Worm (Caenorhabditis elegans) whole organism, early embryonic: Measurements from ENCODE around the gene emb-9.

Experiments used
- F13C5.2 ChIP-seq: sonication (generic microtip); optimal IDR thresholded peaks from 2 replicates; lab custom pipeline; 2017; ENCODE audit warnings: mild to moderate bottlenecking, missing genetic modification characterization, inconsistent platforms, missing compliant biosample characterization
- ama-1 ChIP-seq: fragments of 150-350 bp; optimal IDR thresholded peaks from 2 replicates; lab custom pipeline; 2014
- ceh-36 ChIP-seq: sonication (generic microtip); optimal IDR thresholded peaks from 2 replicates; lab custom pipeline; 2016; ENCODE audit warnings: missing genetic modification characterization, inconsistent platforms, missing compliant biosample characterization
- ets-7 ChIP-seq: sonication (generic microtip); optimal IDR thresholded peaks from 2 replicates; lab custom pipeline; 2016; ENCODE audit warnings: missing genotype, missing genetic modification characterization, missing compliant biosample characterization
- flt-1 ChIP-seq: fragments of 200-800 bp; sonication (Bioruptor generic); IDR thresholded peaks from 2 replicates; pipeline ENCODE4 v1.3.6; 2022; ENCODE audit warnings: missing genetic modification characterization, missing compliant biosample characterization
- hmbx-1 ChIP-seq: sonication (generic microtip); optimal IDR thresholded peaks from 2 replicates; lab custom pipeline; 2016; ENCODE audit warnings: mild to moderate bottlenecking, missing genetic modification characterization, missing compliant biosample characterization
- sea-1 ChIP-seq: fragments of 200-800 bp; sonication (Bioruptor generic); conservative IDR thresholded peaks from 2 replicates; pipeline ENCODE4 v1.3.6; 2022; ENCODE audit warnings: missing genetic modification characterization, missing compliant biosample characterization
- tbx-11 ChIP-seq: fragments of 200-800 bp; sonication (Bioruptor generic); IDR thresholded peaks from 2 replicates; pipeline ENCODE4 v1.3.6; 2022; ENCODE audit warnings: missing genetic modification characterization, missing compliant biosample characterization
- tbx-37 ChIP-seq: fragments of 200-800 bp; sonication (Bioruptor generic); conservative IDR thresholded peaks from 2 replicates; pipeline ENCODE4 v1.3.6; 2022; ENCODE audit warnings: missing genetic modification reagents, missing genetic modification characterization, missing compliant biosample characterization

- TF ChIP-seq ama-1 (lab: Kevin White, UChicago) (no peak), F13C5.2 (tag; lab: Kevin White, UChicago) (no peak), hmbx-1 (tag; lab: Kevin White, UChicago) (no peak), ets-7 (tag; lab: Kevin White, UChicago) (no peak), sea-1 (GFP tag; lab: Robert Waterston, UW) (no peak), tbx-37 (GFP tag; lab: Robert Waterston, UW) (no peak), flt-1 (GFP tag; lab: Robert Waterston, UW) (no peak), tbx-11 (GFP tag; lab: Robert Waterston, UW) (no peak), ceh-36 (tag; lab: Kevin White, UChicago) (no peak)
Measured at ce11 chrIII:9324724-9325123, 19.5 kb downstream of the emb-9 start, which contains the start of gene C40H1.7.
